Worm (Caenorhabditis elegans): ENCODE data around the gene fbl-1.
A peak's percentile ranks its signal among the peaks of the same experiment; 100 is the strongest.

The fbl-1 gene

DNA sequence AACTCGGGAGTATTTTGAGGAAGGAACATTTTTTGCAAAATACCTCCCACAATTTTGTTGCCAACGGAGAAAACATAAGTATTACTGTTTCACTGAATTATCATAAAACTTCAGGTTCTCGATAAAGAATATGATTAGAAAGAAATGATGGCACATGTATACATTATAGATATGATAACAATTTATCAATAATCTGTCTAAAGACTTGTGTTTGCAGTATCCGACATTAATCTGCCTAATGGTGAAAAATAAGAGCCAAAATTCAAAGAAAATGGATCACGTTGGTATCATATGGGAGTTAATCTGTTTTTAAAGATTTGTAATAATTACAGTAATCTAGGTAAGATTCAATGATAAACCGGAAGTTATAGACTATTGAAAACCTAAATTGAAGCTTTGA lies 20.0 kb upstream of the fbl-1 start:
- TF ChIP-seq snpc-4 (tag; optimal IDR thresholded peaks at IDR 0.05) (no peak), mep-1 (tag; optimal IDR thresholded peaks at IDR 0.05) (no peak), drap-1 (GFP tag; optimal IDR thresholded peaks at IDR 0.05) (no peak), zip-8 (tag; optimal IDR thresholded peaks at IDR 0.05) (no peak), unc-120 (tag; optimal IDR thresholded peaks at IDR 0.05; ENCODE audit: poor library complexity, severe bottlenecking) (no peak), lin-13 (tag; optimal IDR thresholded peaks at IDR 0.05) (no peak), bed-3 (GFP tag; optimal IDR thresholded peaks at IDR 0.05) (no peak), lin-32 (GFP tag; optimal IDR thresholded peaks at IDR 0.05) (no peak), lsy-2 (tag; optimal IDR thresholded peaks at IDR 0.05) (no peak), elt-1 (tag; optimal IDR thresholded peaks at IDR 0.05; ENCODE audit: borderline replicate concordance, insufficient read depth) (no peak), nhr-237 (tag; optimal IDR thresholded peaks at IDR 0.05) (no peak), mls-2 (tag; optimal IDR thresholded peaks at IDR 0.05) (no peak), nhr-2 (tag; optimal IDR thresholded peaks at IDR 0.05) (no peak), hlh-1 (tag; optimal IDR thresholded peaks at IDR 0.05) (no peak), unc-62 (GFP tag; optimal IDR thresholded peaks at IDR 0.05) (no peak)

DNA sequence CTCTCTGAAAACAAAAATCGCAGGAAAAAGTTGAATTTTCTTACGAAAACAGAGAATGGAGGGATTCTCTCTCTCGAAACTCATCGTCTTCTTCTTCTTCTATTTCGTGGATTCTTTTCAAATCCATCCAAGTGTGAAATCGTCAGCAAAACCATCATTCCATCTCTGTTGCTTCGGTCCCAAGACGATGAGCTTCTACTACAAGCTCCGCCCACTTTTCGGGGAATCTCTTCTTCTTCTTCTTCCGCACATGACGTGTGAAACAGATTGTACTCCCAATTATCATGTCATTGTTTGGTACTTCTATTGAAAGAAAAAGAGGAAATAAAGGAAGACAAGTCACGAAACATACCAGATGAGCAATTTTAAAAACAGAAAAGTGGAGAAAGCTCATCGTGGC lies 17.5 kb upstream of the fbl-1 start:
- TF ChIP-seq nhr-76 (tag; optimal IDR thresholded peaks at IDR 0.05) (no peak), flh-1 (GFP tag; optimal IDR thresholded peaks at IDR 0.05) (no peak), mls-2 (tag; optimal IDR thresholded peaks at IDR 0.05) (no peak), ceh-83 (GFP tag; optimal IDR thresholded peaks at IDR 0.05) (no peak), sptf-1 (tag; optimal IDR thresholded peaks at IDR 0.05) (no peak), ceh-43 (GFP tag; optimal IDR thresholded peaks at IDR 0.05) (no peak), zip-8 (tag; optimal IDR thresholded peaks at IDR 0.05) (no peak), nhr-12 (tag; optimal IDR thresholded peaks at IDR 0.05) (no peak)

DNA sequence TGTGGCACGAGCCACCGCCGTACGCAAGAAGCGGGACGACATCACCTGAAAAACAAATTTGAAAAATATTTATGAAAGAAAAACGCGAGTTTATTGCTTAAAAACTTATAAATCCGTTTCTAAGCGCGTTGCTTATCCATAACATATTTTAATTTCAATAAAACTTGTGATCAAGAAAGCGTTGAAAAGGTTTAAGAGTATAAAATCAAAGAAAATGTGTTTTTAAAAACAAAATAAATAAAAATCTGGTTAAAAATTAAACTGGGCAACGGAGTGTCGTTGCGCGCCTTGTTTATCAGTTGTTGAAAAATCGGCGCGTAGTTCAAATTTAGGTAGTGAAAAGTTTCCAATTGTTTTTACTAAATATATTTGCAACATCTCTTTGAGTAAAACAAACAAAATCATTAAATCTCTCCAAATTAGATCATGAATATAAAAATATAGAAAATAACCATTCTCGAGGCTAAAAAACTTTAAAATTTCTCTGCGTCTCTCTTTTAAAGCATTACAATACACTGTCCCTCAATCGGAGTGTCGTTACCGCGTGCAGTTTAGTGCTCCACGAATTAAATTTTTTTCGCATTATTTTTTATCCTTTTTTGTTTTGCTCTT lies 15.7 kb upstream of the fbl-1 start, which contains the start of gene ndua-5:
Gene ndua-5, minus strand, starts transcription at position 51 of the 612 bp plus-strand sequence.
- TF ChIP-seq snpc-4 (tag; optimal IDR thresholded peaks at IDR 0.05) (no peak), lsy-2 (tag; optimal IDR thresholded peaks at IDR 0.05) (peak; percentile 52), nhr-237 (tag; optimal IDR thresholded peaks at IDR 0.05) (peak; percentile 29), ceh-43 (GFP tag; optimal IDR thresholded peaks at IDR 0.05) (no peak), mep-1 (tag; optimal IDR thresholded peaks at IDR 0.05) (no peak), ces-1 (GFP tag; optimal IDR thresholded peaks at IDR 0.05) (peak; percentile 36)

- TF ChIP-seq nhr-12 (tag; optimal IDR thresholded peaks at IDR 0.05) (no peak), sem-2 (GFP tag; optimal IDR thresholded peaks at IDR 0.05) (no peak), unc-120 (tag; optimal IDR thresholded peaks at IDR 0.05; ENCODE audit: poor library complexity, severe bottlenecking) (no peak), hlh-1 (tag; optimal IDR thresholded peaks at IDR 0.05) (peak; percentile 10), cnd-1 (tag; optimal IDR thresholded peaks at IDR 0.05) (no peak), M03D4.4 (tag; optimal IDR thresholded peaks at IDR 0.05) (no peak), flh-1 (GFP tag; optimal IDR thresholded peaks at IDR 0.05) (no peak), mls-2 (tag; optimal IDR thresholded peaks at IDR 0.05) (no peak)
Measured at ce11 chrIV:9525682-9526416, 14.8 kb upstream of the fbl-1 start, which contains the start of gene elo-1. Gene elo-1, plus strand, starts transcription at chrIV:9526366.

ce11 chrIV:9527002-9527401 lies 13.6 kb upstream of the fbl-1 start:
- TF ChIP-seq elt-1 (tag; optimal IDR thresholded peaks at IDR 0.05; ENCODE audit: borderline replicate concordance, insufficient read depth) = no peak

DNA sequence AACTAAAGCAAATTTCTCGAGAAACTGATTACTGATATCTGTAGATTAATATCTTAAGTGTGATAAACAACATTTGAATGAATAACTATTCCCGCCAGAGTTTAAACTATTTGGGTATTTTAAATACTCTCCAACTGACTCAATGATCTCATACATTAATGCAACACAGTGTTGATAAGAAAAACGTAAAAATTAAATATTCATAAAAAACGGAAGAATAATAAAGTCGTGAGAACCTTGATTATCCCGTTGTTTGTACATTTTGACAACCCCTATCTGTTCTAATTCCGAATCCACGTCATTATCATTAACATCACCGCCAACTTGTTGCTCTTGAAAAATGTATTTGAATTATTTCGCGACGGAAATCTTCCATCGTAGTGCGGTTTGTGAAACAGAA lies 11.0 kb upstream of the fbl-1 start, which contains the start of gene elo-7:
Gene elo-7, plus strand, starts transcription at position 301 of the 400 bp plus-strand sequence.
- TF ChIP-seq ceh-39 (tag; optimal IDR thresholded peaks at IDR 0.05) (no peak), M03D4.4 (tag; optimal IDR thresholded peaks at IDR 0.05) (no peak), lin-32 (GFP tag; optimal IDR thresholded peaks at IDR 0.05) (no peak), flh-1 (GFP tag; optimal IDR thresholded peaks at IDR 0.05) (no peak), mls-2 (tag; optimal IDR thresholded peaks at IDR 0.05) (no peak), ceh-83 (GFP tag; optimal IDR thresholded peaks at IDR 0.05) (no peak), sptf-1 (tag; optimal IDR thresholded peaks at IDR 0.05) (no peak), ztf-11 (tag; optimal IDR thresholded peaks at IDR 0.05) (no peak)
